Worm (Caenorhabditis elegans) whole organism, L2 larva: Measurements from ENCODE around the gene srh-18.

ENCODE experiments used
- ama-1 ChIP-seq: fragments of 150-350 bp; optimal IDR thresholded peaks from 2 replicates; lab custom pipeline; 2018; ENCODE audit warnings: inconsistent platforms
- lin-39 ChIP-seq: fragments of 150-350 bp; optimal IDR thresholded peaks from 2 replicates; lab custom pipeline; 2014; ENCODE audit warnings: missing biosample characterization, missing genetic modification reagents, missing genetic modification characterization
- ztf-4 ChIP-seq: fragments of 150-350 bp; optimal IDR thresholded peaks from 2 replicates; lab custom pipeline; 2014; ENCODE audit warnings: missing biosample characterization, missing genetic modification characterization

ce11 chrV:13273302-13273701 lies 45.0 kb upstream of the srh-18 start:
- TF ChIP-seq ama-1 (lab: Kevin White, UChicago) (no peak), ztf-4 (tag; lab: Kevin White, UChicago) (no peak), lin-39 (tag; lab: Kevin White, UChicago) (no peak)
